Worm (Caenorhabditis elegans): ENCODE data around the gene C25B8.8.

C25B8.8 gene

DNA sequence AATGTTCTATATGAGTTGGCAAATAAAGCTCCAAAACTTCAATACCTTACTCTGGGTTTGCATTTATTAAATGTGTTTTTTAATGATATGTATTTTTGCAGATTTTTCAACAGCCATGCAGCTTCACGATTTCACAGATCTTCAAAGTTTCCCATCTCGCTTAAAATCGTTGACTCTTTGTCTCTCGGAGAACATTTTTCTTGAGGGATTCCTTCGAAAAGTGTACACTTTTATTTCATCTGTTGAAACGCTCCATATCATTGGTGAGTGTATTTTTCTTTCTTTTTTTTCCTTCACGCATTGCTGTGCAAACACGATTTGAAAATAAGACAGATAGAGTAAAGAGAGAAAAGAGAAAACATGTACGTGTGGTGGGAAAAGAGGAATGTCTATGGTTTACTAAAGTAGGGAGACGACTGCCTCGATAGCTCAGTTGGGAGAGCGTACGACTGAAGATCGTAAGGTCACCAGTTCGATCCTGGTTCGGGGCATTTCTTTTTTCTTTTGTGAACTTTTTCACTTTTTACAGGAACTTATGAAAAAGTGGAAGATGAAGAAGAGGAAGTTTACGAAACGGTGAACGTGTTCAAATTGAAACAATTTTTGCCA is 16.5 kb upstream of the C25B8.8 start (continued):
- TF ChIP-seq nhr-71 (tag; optimal IDR thresholded peaks at IDR 0.05), result peak; percentile 77
- TF ChIP-seq lin-14 (GFP tag; optimal IDR thresholded peaks at IDR 0.05), result peak; percentile 72
- TF ChIP-seq snpc-4 (tag; optimal IDR thresholded peaks at IDR 0.05), result peak; percentile 36
- TF ChIP-seq nhr-12 (tag; optimal IDR thresholded peaks at IDR 0.05), result no peak
- no peak for TF ChIP-seq efl-3 (GFP tag; optimal IDR thresholded peaks at IDR 0.05)
- TF ChIP-seq F16B12.6 (tag; optimal IDR thresholded peaks at IDR 0.05), result no peak
- no peak for TF ChIP-seq tlp-1 (tag; optimal IDR thresholded peaks at IDR 0.05)
- no peak for TF ChIP-seq lin-15B (tag; optimal IDR thresholded peaks at IDR 0.05)
- no peak for TF ChIP-seq zag-1 (tag; optimal IDR thresholded peaks at IDR 0.05)
- TF ChIP-seq jun-1 (tag; optimal IDR thresholded peaks at IDR 0.05), result peak; percentile 37
- TF ChIP-seq nhr-11 (tag; optimal IDR thresholded peaks at IDR 0.05), result no peak
- peak; percentile 76 for TF ChIP-seq swsn-7 (tag; optimal IDR thresholded peaks at IDR 0.05)
- TF ChIP-seq blmp-1 (tag; optimal IDR thresholded peaks at IDR 0.05), result peak; percentile 20
- no peak for TF ChIP-seq hlh-4 (tag; optimal IDR thresholded peaks at IDR 0.05)
- TF ChIP-seq lin-35 (GFP tag; optimal IDR thresholded peaks at IDR 0.05), result peak; percentile 19 to 68
- no peak for TF ChIP-seq pqm-1 (tag; optimal IDR thresholded peaks at IDR 0.05)
- peak; percentile 44 for TF ChIP-seq fos-1 (tag; optimal IDR thresholded peaks at IDR 0.05)
- TF ChIP-seq sptf-1 (tag; optimal IDR thresholded peaks at IDR 0.05), result no peak
- TF ChIP-seq sup-37 (GFP tag; optimal IDR thresholded peaks at IDR 0.05), result peak; percentile 25
- TF ChIP-seq nhr-47 (tag; optimal IDR thresholded peaks at IDR 0.05), result peak; percentile 77
- no peak for TF ChIP-seq hlh-17 (GFP tag; optimal IDR thresholded peaks at IDR 0.05; ENCODE audit: borderline replicate concordance)
- TF ChIP-seq elt-3 (tag; optimal IDR thresholded peaks at IDR 0.05), result peak in 1 of 6 experiments; percentile 74
- TF ChIP-seq mef-2 (tag; optimal IDR thresholded peaks at IDR 0.05), result no peak
- peak; percentile 13 for TF ChIP-seq unc-130 (tag; optimal IDR thresholded peaks at IDR 0.05)
- TF ChIP-seq skn-1 (tag; optimal IDR thresholded peaks at IDR 0.05), result peak; percentile 32
- TF ChIP-seq egl-27 (tag; optimal IDR thresholded peaks at IDR 0.05), result no peak
- no peak for TF ChIP-seq ceh-88 (GFP tag; IDR thresholded peaks at IDR 0.05)
- TF ChIP-seq mdl-1 (tag; optimal IDR thresholded peaks at IDR 0.05), result peak in 1 of 2 experiments; percentile 33
- no peak for TF ChIP-seq ces-1 (GFP tag; optimal IDR thresholded peaks at IDR 0.05)
- no peak for TF ChIP-seq C34B4.2 (tag; optimal IDR thresholded peaks at IDR 0.05)
- peak; percentile 14 for TF ChIP-seq hpl-2 (GFP tag; optimal IDR thresholded peaks at IDR 0.05)
- TF ChIP-seq xbp-1 (tag; optimal IDR thresholded peaks at IDR 0.05), result peak; percentile 83
- TF ChIP-seq ceh-90 (tag; optimal IDR thresholded peaks at IDR 0.05), result no peak
- TF ChIP-seq lsy-2 (tag; optimal IDR thresholded peaks at IDR 0.05), result peak; percentile 33 to 67
- TF ChIP-seq snu-23 (GFP tag; optimal IDR thresholded peaks at IDR 0.05), result peak; percentile 85
- no peak for TF ChIP-seq unc-98 (GFP tag; IDR thresholded peaks at IDR 0.05)
- TF ChIP-seq fkh-8 (tag; optimal IDR thresholded peaks at IDR 0.05), result no peak
- peak; percentile 76 for TF ChIP-seq nhr-19 (GFP tag; conservative IDR thresholded peaks at IDR 0.05)
- TF ChIP-seq ceh-8 (GFP tag; optimal IDR thresholded peaks at IDR 0.05), result no peak
- TF ChIP-seq dsc-1 (tag; optimal IDR thresholded peaks at IDR 0.05), result peak; percentile 79
- no peak for TF ChIP-seq alr-1 (tag; optimal IDR thresholded peaks at IDR 0.05; ENCODE audit: borderline replicate concordance)
- TF ChIP-seq aly-2 (tag; optimal IDR thresholded peaks at IDR 0.05), result peak; percentile 82
- no peak for TF ChIP-seq lin-13 (GFP tag; optimal IDR thresholded peaks at IDR 0.05)
- peak; percentile 3 to 21 for TF ChIP-seq efl-1 (optimal IDR thresholded peaks at IDR 0.05)
- TF ChIP-seq efl-1 (GFP tag; optimal IDR thresholded peaks at IDR 0.05 in 1 of 2), result peak in 1 of 2 experiments; percentile 6
- no peak for TF ChIP-seq nhr-237 (tag; optimal IDR thresholded peaks at IDR 0.05)
- TF ChIP-seq aha-1 (tag; optimal IDR thresholded peaks at IDR 0.05), result no peak
- no peak for TF ChIP-seq isw-1 (GFP tag; IDR thresholded peaks at IDR 0.05)
- no peak for TF ChIP-seq C04F5.9 (tag; optimal IDR thresholded peaks at IDR 0.05)
- TF ChIP-seq ztf-11 (tag; optimal IDR thresholded peaks at IDR 0.05), result no peak
- TF ChIP-seq ceh-63 (GFP tag; optimal IDR thresholded peaks at IDR 0.05), result no peak
- no peak for TF ChIP-seq nhr-76 (tag; optimal IDR thresholded peaks at IDR 0.05)
- TF ChIP-seq tbx-2 (tag; optimal IDR thresholded peaks at IDR 0.05), result peak; percentile 67
- TF ChIP-seq nhr-20 (tag; optimal IDR thresholded peaks at IDR 0.05), result peak; percentile 71
